Fruit fly (Drosophila melanogaster): ENCODE measurements around the gene Svil.

- TF ChIP-seq Smox (GFP tag; optimal IDR thresholded peaks at IDR 0.05) (peak; percentile 10), Hr39 (GFP tag; optimal IDR thresholded peaks at IDR 0.05) (no peak), CG31627 (GFP tag; optimal IDR thresholded peaks at IDR 0.05) (no peak), CG8319 (GFP tag; optimal IDR thresholded peaks at IDR 0.05) (no peak), Sox102F (GFP tag; optimal IDR thresholded peaks at IDR 0.05) (peak; percentile 24), Met (GFP tag; optimal IDR thresholded peaks at IDR 0.05) (peak; percentile 48), CG16779 (tag; optimal IDR thresholded peaks at IDR 0.05) (no peak), Sox14 (GFP tag; optimal IDR thresholded peaks at IDR 0.05) (peak; percentile 14), CG6854 (GFP tag; optimal IDR thresholded peaks at IDR 0.05) (no peak)
These were observed 155.7 kb downstream of the Svil start for dm6 chr3L:2533000-2533731.
